Fruit fly (Drosophila melanogaster): Measurements from ENCODE around the gene CtsB.

The CtsB gene

DNA sequence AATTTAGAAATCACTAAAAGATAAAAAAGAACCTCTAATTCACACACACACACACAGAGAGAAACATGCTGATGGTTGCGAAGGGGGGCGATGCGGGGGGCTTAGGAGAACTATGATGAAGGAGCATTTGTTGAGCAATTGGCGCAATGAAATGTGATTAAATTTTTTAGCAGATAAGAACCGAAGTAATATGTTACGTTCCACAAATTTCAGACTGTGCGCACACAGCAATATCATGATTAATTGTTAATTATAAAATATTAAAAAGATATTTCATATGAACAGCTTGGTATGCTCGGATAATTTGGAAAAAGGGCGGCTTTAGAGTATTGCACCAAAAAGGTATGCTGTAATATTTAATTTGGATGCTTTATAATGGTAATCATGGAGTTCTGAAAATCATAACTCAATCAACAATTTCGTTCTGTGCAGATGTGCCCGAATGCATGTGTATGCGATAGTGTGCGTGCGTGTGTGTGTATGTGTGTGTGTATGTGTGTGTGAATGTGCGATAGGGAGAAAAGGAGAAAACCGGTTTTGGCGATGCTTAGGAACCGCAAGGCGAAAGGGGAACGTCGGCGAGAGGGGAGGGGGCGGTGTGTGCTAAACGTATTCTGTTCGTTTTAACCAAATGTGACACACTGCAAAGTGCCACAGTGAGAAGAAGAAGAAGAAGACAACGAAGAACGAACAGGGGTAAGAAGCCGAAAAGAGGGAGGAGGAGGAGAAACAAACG lies 39.2 kb upstream of the CtsB start (continued):
- TF ChIP-seq scrt (GFP tag; optimal IDR thresholded peaks at IDR 0.05), result no peak
- no peak for TF ChIP-seq NK7.1 (GFP tag; optimal IDR thresholded peaks at IDR 0.05)
- TF ChIP-seq oc (tag; optimal IDR thresholded peaks at IDR 0.05), result no peak
- no peak for TF ChIP-seq tll (GFP tag; optimal IDR thresholded peaks at IDR 0.05)
- TF ChIP-seq chinmo (GFP tag; IDR thresholded peaks at IDR 0.05; ENCODE audit: partially characterized antibody), result 0 out of 4 replicates have a peak, but pooled peaks have one; percentile 51
- peak; percentile 73 for TF ChIP-seq sens (GFP tag)
- TF ChIP-seq usp (GFP tag; optimal IDR thresholded peaks at IDR 0.05), result no peak
- peak in 1 of 2 experiments; percentile 20 for TF ChIP-seq Pdp1 (GFP tag; optimal IDR thresholded peaks at IDR 0.05)

dm6 chrX:13820310-13821038 lies 38.5 kb upstream of the CtsB start:
- TF ChIP-seq en (GFP tag; optimal IDR thresholded peaks at IDR 0.05), result no peak
- no peak for TF ChIP-seq dati (GFP tag; IDR thresholded peaks at IDR 0.05)
- TF ChIP-seq CG10543 (GFP tag; optimal IDR thresholded peaks at IDR 0.05), result no peak
- no peak for TF ChIP-seq CG5245 (GFP tag; optimal IDR thresholded peaks at IDR 0.05)
- TF ChIP-seq CG3163 (GFP tag; optimal IDR thresholded peaks at IDR 0.05), result no peak
- no peak for TF ChIP-seq unc-4 (GFP tag; IDR thresholded peaks at IDR 0.05; ENCODE audit: partially characterized antibody)
- no peak for TF ChIP-seq CG9876 (GFP tag; optimal IDR thresholded peaks at IDR 0.05)
- no peak for TF ChIP-seq CG10321 (GFP tag; IDR thresholded peaks at IDR 0.05)
- TF ChIP-seq fu2 (GFP tag; optimal IDR thresholded peaks at IDR 0.05), result no peak
- TF ChIP-seq gt (GFP tag; IDR thresholded peaks at IDR 0.05), result no peak
- TF ChIP-seq CoRest (tag; optimal IDR thresholded peaks at IDR 0.05), result peak; percentile 39
- peak; percentile 1 for TF ChIP-seq kni (GFP tag; optimal IDR thresholded peaks at IDR 0.05)
- no peak for TF ChIP-seq CG17385 (GFP tag; optimal IDR thresholded peaks at IDR 0.05)
- no peak for TF ChIP-seq pho (GFP tag; optimal IDR thresholded peaks at IDR 0.05)
- no peak for TF ChIP-seq Dip3 (GFP tag; optimal IDR thresholded peaks at IDR 0.05)
- TF ChIP-seq D19A (tag; optimal IDR thresholded peaks at IDR 0.05), result no peak
- TF ChIP-seq tll (GFP tag; optimal IDR thresholded peaks at IDR 0.05), result no peak
- TF ChIP-seq E2f1 (GFP tag; IDR thresholded peaks at IDR 0.05), result no peak
- TF ChIP-seq Atf6 (GFP tag; IDR thresholded peaks at IDR 0.05), result no peak
- no peak for TF ChIP-seq CG6791 (GFP tag; IDR thresholded peaks at IDR 0.05; ENCODE audit: partially characterized antibody)
- no peak for TF ChIP-seq schlank (tag; optimal IDR thresholded peaks at IDR 0.05)
- TF ChIP-seq CHES-1-like (GFP tag; optimal IDR thresholded peaks at IDR 0.05), result peak; percentile 10
- TF ChIP-seq CG18619 (GFP tag; optimal IDR thresholded peaks at IDR 0.05), result peak; percentile 31
- no peak for TF ChIP-seq repo (GFP tag; optimal IDR thresholded peaks at IDR 0.05)
- no peak for TF ChIP-seq yki (optimal IDR thresholded peaks at IDR 0.05)
- TF ChIP-seq CG6654 (GFP tag; optimal IDR thresholded peaks at IDR 0.05), result no peak
- TF ChIP-seq Abd-B (GFP tag; optimal IDR thresholded peaks at IDR 0.05), result no peak
- no peak for TF ChIP-seq ind (GFP tag; optimal IDR thresholded peaks at IDR 0.05)
- no peak for TF ChIP-seq CG31388 (GFP tag; optimal IDR thresholded peaks at IDR 0.05)
- no peak for TF ChIP-seq CG7271 (tag; optimal IDR thresholded peaks at IDR 0.05)
- no peak for TF ChIP-seq dm (GFP tag; optimal IDR thresholded peaks at IDR 0.05)
- TF ChIP-seq ab (GFP tag; optimal IDR thresholded peaks at IDR 0.05), result no peak
- no peak for TF ChIP-seq twi (tag; optimal IDR thresholded peaks at IDR 0.05)
- TF ChIP-seq unpg (GFP tag; optimal IDR thresholded peaks at IDR 0.05), result peak; percentile 26
- TF ChIP-seq NfI (GFP tag; optimal IDR thresholded peaks at IDR 0.05), result no peak
- TF ChIP-seq hth (optimal IDR thresholded peaks at IDR 0.05), result no peak
- peak; percentile 42 for TF ChIP-seq CG3407 (GFP tag; optimal IDR thresholded peaks at IDR 0.05)
- no peak for TF ChIP-seq tna (GFP tag; IDR thresholded peaks at IDR 0.05; ENCODE audit: partially characterized antibody)
- TF ChIP-seq Lhr (GFP tag; optimal IDR thresholded peaks at IDR 0.05), result no peak
- no peak for TF ChIP-seq CG4424 (GFP tag; optimal IDR thresholded peaks at IDR 0.05)
- TF ChIP-seq NFAT (GFP tag; IDR thresholded peaks at IDR 0.05), result no peak
